Fruit fly (Drosophila melanogaster) whole organism, embryonic: ENCODE data around the gene Hsp67Ba.

Source experiments
- Bteb2 ChIP-seq: fragments of 200-800 bp; sonication (Bioruptor generic); optimal IDR thresholded peaks from 2 replicates; lab custom pipeline; 2016; ENCODE audit warnings: missing biosample characterization, missing genetic modification characterization
- CG10654 ChIP-seq: fragments of 200-800 bp; sonication (Bioruptor generic); optimal IDR thresholded peaks from 2 replicates; lab custom pipeline; 2016; ENCODE audit warnings: missing biosample characterization, missing genetic modification characterization
- CG11093 ChIP-seq: fragments of 200-800 bp; sonication (Bioruptor generic); IDR thresholded peaks from 3 replicates; pipeline ENCODE4 v1.3.6; 2022; ENCODE audit warnings: missing biosample characterization, missing genetic modification characterization
- CG12071 ChIP-seq: fragments of 200-800 bp; sonication (Bioruptor generic); optimal IDR thresholded peaks from 3 replicates; lab custom pipeline; 2018; ENCODE audit warnings: missing biosample characterization, mild to moderate bottlenecking, missing genetic modification characterization
- CG12299 ChIP-seq: fragments of 200-800 bp; sonication (Bioruptor generic); optimal IDR thresholded peaks from 2 replicates; lab custom pipeline; 2018; ENCODE audit warnings: missing biosample characterization, mild to moderate bottlenecking, missing genetic modification characterization
- CG12942 ChIP-seq: fragments of 200-800 bp; sonication (Bioruptor generic); optimal IDR thresholded peaks from 3 replicates; lab custom pipeline; 2016; ENCODE audit warnings: missing biosample characterization, missing genetic modification characterization
- CG15011 ChIP-seq: fragments of 200-800 bp; sonication (Bioruptor generic); optimal IDR thresholded peaks from 3 replicates; lab custom pipeline; 2018; ENCODE audit warnings: missing biosample characterization, mild to moderate bottlenecking, missing genetic modification characterization
- CG1603 ChIP-seq: fragments of 200-800 bp; sonication (Bioruptor generic); optimal IDR thresholded peaks from 2 replicates; lab custom pipeline; 2019; ENCODE audit warnings: missing biosample characterization, mild to moderate bottlenecking, missing genetic modification characterization, moderate library complexity
- CG16863 ChIP-seq: fragments of 200-800 bp; sonication (Bioruptor generic); optimal IDR thresholded peaks from 3 replicates; lab custom pipeline; 2016; ENCODE audit warnings: missing biosample characterization, missing genetic modification characterization
- CG17385 ChIP-seq: fragments of 200-800 bp; sonication (Bioruptor generic); optimal IDR thresholded peaks from 3 replicates; lab custom pipeline; 2018; ENCODE audit warnings: missing biosample characterization, mild to moderate bottlenecking, missing genetic modification characterization
- CG17829 ChIP-seq: fragments of 200-800 bp; optimal IDR thresholded peaks from 2 replicates; lab custom pipeline; 2019; ENCODE audit warnings: missing biosample characterization, mild to moderate bottlenecking, missing genetic modification characterization, moderate library complexity
- CG1832 ChIP-seq: fragments of 200-800 bp; sonication (Bioruptor generic); optimal IDR thresholded peaks from 2 replicates; lab custom pipeline; 2017; ENCODE audit warnings: missing biosample characterization, mild to moderate bottlenecking, missing genetic modification characterization, inconsistent platforms
- CG2199 ChIP-seq: fragments of 200-800 bp; sonication (Bioruptor generic); IDR thresholded peaks from 3 replicates; pipeline ENCODE4 v1.3.6; 2022; ENCODE audit warnings: missing biosample characterization, missing genetic modification characterization
- CG30020 ChIP-seq: fragments of 200-800 bp; optimal IDR thresholded peaks from 2 replicates; lab custom pipeline; 2019; ENCODE audit warnings: missing biosample characterization, mild to moderate bottlenecking, missing genetic modification characterization, moderate library complexity
- CG3281 ChIP-seq: fragments of 200-800 bp; sonication (Bioruptor generic); optimal IDR thresholded peaks from 3 replicates; lab custom pipeline; 2017; ENCODE audit warnings: missing biosample characterization, mild to moderate bottlenecking, missing genetic modification characterization
- CG6254 ChIP-seq: fragments of 200-800 bp; sonication (Bioruptor generic); optimal IDR thresholded peaks from 3 replicates; lab custom pipeline; 2017; ENCODE audit warnings: mild to moderate bottlenecking, missing biosample characterization, missing genetic modification reagents, missing genetic modification characterization
- CG6689 ChIP-seq: fragments of 200-800 bp; sonication (Bioruptor generic); IDR thresholded peaks from 2 replicates; pipeline ENCODE4 v1.3.6; 2022; ENCODE audit warnings: missing biosample characterization, missing genetic modification characterization
- CG7745 ChIP-seq: fragments of 200-800 bp; sonication (Bioruptor generic); optimal IDR thresholded peaks from 2 replicates; lab custom pipeline; 2018; ENCODE audit warnings: missing biosample characterization, mild to moderate bottlenecking, missing genetic modification characterization, moderate library complexity
- CG7987 ChIP-seq: fragments of 200-800 bp; sonication (Bioruptor generic); optimal IDR thresholded peaks from 2 replicates; lab custom pipeline; 2018; ENCODE audit warnings: missing biosample characterization, mild to moderate bottlenecking, missing genetic modification characterization, moderate library complexity
- CG8281 ChIP-seq: fragments of 200-800 bp; sonication (Bioruptor generic); optimal IDR thresholded peaks from 2 replicates; lab custom pipeline; 2018; ENCODE audit warnings: missing biosample characterization, mild to moderate bottlenecking, missing genetic modification characterization, moderate library complexity
- CG8924 ChIP-seq: fragments of 200-800 bp; optimal IDR thresholded peaks from 3 replicates; lab custom pipeline; 2019; ENCODE audit warnings: missing biosample characterization, mild to moderate bottlenecking, missing genetic modification characterization, moderate library complexity
- CG9215 ChIP-seq: fragments of 200-800 bp; sonication (Bioruptor generic); IDR thresholded peaks from 2 replicates; pipeline ENCODE4 v1.3.6; 2022; ENCODE audit warnings: missing biosample characterization, missing genetic modification characterization
- CG9437 ChIP-seq: fragments of 200-800 bp; sonication (Bioruptor generic); optimal IDR thresholded peaks from 2 replicates; lab custom pipeline; 2018; ENCODE audit warnings: missing biosample characterization, mild to moderate bottlenecking, missing genetic modification characterization
- CG9817 ChIP-seq: fragments of 200-800 bp; sonication (Bioruptor generic); optimal IDR thresholded peaks from 2 replicates; lab custom pipeline; 2018; ENCODE audit warnings: missing biosample characterization, mild to moderate bottlenecking, missing genetic modification characterization, moderate library complexity
- Dbx ChIP-seq: fragments of 200-800 bp; sonication (Bioruptor generic); IDR thresholded peaks from 3 replicates; pipeline ENCODE4 v1.3.6; 2022; ENCODE audit warnings: missing biosample characterization, missing genetic modification characterization
- Dip2 ChIP-seq: fragments of 200-800 bp; sonication (Bioruptor generic); IDR thresholded peaks from 2 replicates; pipeline ENCODE4 v1.3.6; 2022; ENCODE audit warnings: missing biosample characterization, missing genetic modification characterization
- E2f2 ChIP-seq: fragments of 200-800 bp; sonication (Bioruptor generic); IDR thresholded peaks from 2 replicates; pipeline ENCODE4 v1.3.6; 2022; ENCODE audit warnings: missing biosample characterization, missing genetic modification characterization
- Eip74EF ChIP-seq, 2 experiments: fragments of 200-800 bp in 1 of 2; fragments of >200 bp in 1 of 2; sonication (Bioruptor generic) in 1 of 2; optimal IDR thresholded peaks; 2 replicates each; lab custom pipeline; 2017 to 2019; ENCODE audit warnings: missing biosample characterization in 2 of 2, missing genetic modification characterization in 2 of 2, mild to moderate bottlenecking in 1 of 2, moderate library complexity in 1 of 2
- Gug ChIP-seq: fragments of 200-800 bp; sonication (Bioruptor generic); IDR thresholded peaks from 4 replicates; pipeline ENCODE4 v1.3.6; 2022; ENCODE audit warnings: missing biosample characterization, missing genetic modification characterization
- HmgZ ChIP-seq: fragments of 200-800 bp; sonication (Bioruptor generic); optimal IDR thresholded peaks from 2 replicates; lab custom pipeline; 2018; ENCODE audit warnings: missing biosample characterization, mild to moderate bottlenecking, missing genetic modification characterization
- Hmx ChIP-seq: fragments of 200-800 bp; sonication (Bioruptor generic); optimal IDR thresholded peaks from 2 replicates; lab custom pipeline; 2016; ENCODE audit warnings: missing biosample characterization, missing genetic modification characterization
- ac ChIP-seq: fragments of 200-800 bp; sonication (Bioruptor generic); optimal IDR thresholded peaks from 3 replicates; lab custom pipeline; 2017; ENCODE audit warnings: missing biosample characterization, mild to moderate bottlenecking, missing genetic modification characterization
- amos ChIP-seq: fragments of 200-800 bp; sonication (Bioruptor generic); IDR thresholded peaks from 2 replicates; pipeline ENCODE4 v1.3.6; 2022; ENCODE audit warnings: missing biosample characterization, missing genetic modification characterization; ENCODE audit not compliant: partially characterized antibody
- ato ChIP-seq: fragments of 200-800 bp; sonication (Bioruptor generic); IDR thresholded peaks from 2 replicates; pipeline ENCODE4 v1.3.6; 2022; ENCODE audit warnings: missing biosample characterization, missing genetic modification characterization; ENCODE audit not compliant: partially characterized antibody
- bbx ChIP-seq: fragments of 200-800 bp; sonication (Bioruptor generic); IDR thresholded peaks from 2 replicates; pipeline ENCODE4 v1.3.6; 2022; ENCODE audit warnings: missing biosample characterization, missing genetic modification characterization; ENCODE audit not compliant: partially characterized antibody
- br ChIP-seq: fragments of >200 bp; optimal IDR thresholded peaks from 2 replicates; lab custom pipeline; 2017
- chn ChIP-seq: fragments of 200-800 bp; sonication (Bioruptor generic); optimal IDR thresholded peaks from 2 replicates; lab custom pipeline; 2016; ENCODE audit warnings: missing biosample characterization, missing genetic modification characterization
- croc ChIP-seq: fragments of 200-800 bp; sonication (Bioruptor generic); conservative IDR thresholded peaks from 3 replicates; pipeline ENCODE4 v1.3.6; 2022; ENCODE audit warnings: missing biosample characterization, missing genetic modification characterization
- emc ChIP-seq: fragments of 200-800 bp; sonication (Bioruptor generic); optimal IDR thresholded peaks from 2 replicates; lab custom pipeline; 2016; ENCODE audit warnings: missing biosample characterization, missing genetic modification characterization
- gem ChIP-seq: fragments of 200-800 bp; sonication (Bioruptor generic); optimal IDR thresholded peaks from 2 replicates; lab custom pipeline; 2019; ENCODE audit warnings: missing biosample characterization, mild to moderate bottlenecking, missing genetic modification characterization, moderate library complexity
- gro ChIP-seq: fragments of 200-800 bp; sonication (Bioruptor generic); optimal IDR thresholded peaks from 2 replicates; lab custom pipeline; 2016; ENCODE audit warnings: missing biosample characterization, missing genetic modification characterization
- lbe ChIP-seq: fragments of 200-800 bp; sonication (Bioruptor generic); optimal IDR thresholded peaks from 2 replicates; lab custom pipeline; 2016; ENCODE audit warnings: missing biosample characterization, mild to moderate bottlenecking, missing genetic modification characterization
- maf-S ChIP-seq: fragments of 200-800 bp; sonication (Bioruptor generic); optimal IDR thresholded peaks from 2 replicates; lab custom pipeline; 2016; ENCODE audit warnings: missing biosample characterization, missing genetic modification characterization
- mam ChIP-seq: fragments of 200-800 bp; sonication (Bioruptor generic); optimal IDR thresholded peaks from 3 replicates; lab custom pipeline; 2016; ENCODE audit warnings: missing biosample characterization, missing genetic modification characterization
- pum ChIP-seq: fragments of 200-800 bp; sonication (Bioruptor generic); optimal IDR thresholded peaks from 2 replicates; lab custom pipeline; 2016; ENCODE audit warnings: missing biosample characterization, missing genetic modification characterization
- run ChIP-seq: fragments of 200-800 bp; sonication (Bioruptor generic); optimal IDR thresholded peaks from 3 replicates; lab custom pipeline; 2018; ENCODE audit warnings: missing biosample characterization, mild to moderate bottlenecking, missing genetic modification characterization
- sim ChIP-seq: fragments of 200-800 bp; sonication (Bioruptor generic); IDR thresholded peaks from 2 replicates; pipeline ENCODE4 v1.3.6; 2022; ENCODE audit warnings: missing biosample characterization, missing genetic modification characterization
- tgo ChIP-seq: fragments of 200-800 bp; sonication (Bioruptor generic); IDR thresholded peaks from 3 replicates; pipeline ENCODE4 v1.3.6; 2022; ENCODE audit warnings: missing biosample characterization, missing genetic modification characterization
- tio ChIP-seq: fragments of 200-800 bp; sonication (Bioruptor generic); optimal IDR thresholded peaks from 2 replicates; lab custom pipeline; 2017; ENCODE audit warnings: missing biosample characterization, missing genetic modification characterization, inconsistent platforms
- twi ChIP-seq: fragments of 200-800 bp; optimal IDR thresholded peaks from 2 replicates; lab custom pipeline; 2019; ENCODE audit warnings: missing biosample characterization, mild to moderate bottlenecking, missing genetic modification characterization, moderate library complexity

The Hsp67Ba gene

dm6 chr3L:9399013-9399750, 19.8 kb upstream of the Hsp67Ba start, which contains the start of gene CG4080 (continued):
- TF ChIP-seq maf-S (GFP tag; lab: Kevin White, UChicago): no peak
- TF ChIP-seq CG9817 (tag; lab: Kevin White, UChicago): no peak
- peak; percentile 55 for TF ChIP-seq CG1603 (tag; lab: Kevin White, UChicago)
- no peak for TF ChIP-seq CG12942
- TF ChIP-seq CG8281 (tag; lab: Kevin White, UChicago): no peak
- peak; percentile 63 for TF ChIP-seq lbe (GFP tag; lab: Kevin White, UChicago)
- TF ChIP-seq bbx (GFP tag; lab: Robert Waterston, UW): peak; percentile 72
- TF ChIP-seq twi (tag; lab: Kevin White, UChicago): peak; percentile 29
- TF ChIP-seq CG3281 (GFP tag; lab: Kevin White, UChicago): no peak
- TF ChIP-seq emc: no peak
- TF ChIP-seq sim (GFP tag; lab: Robert Waterston, UW): no peak
- no peak for TF ChIP-seq CG9215 (GFP tag; lab: Robert Waterston, UW)
- TF ChIP-seq Gug: no peak
- TF ChIP-seq pum: no peak
- no peak for TF ChIP-seq Dip2 (GFP tag; lab: Robert Waterston, UW)
- peak; percentile 54 for TF ChIP-seq CG9437 (GFP tag; lab: Kevin White, UChicago)
- TF ChIP-seq CG12071 (GFP tag; lab: Kevin White, UChicago): no peak
- no peak for TF ChIP-seq croc (GFP tag; lab: Robert Waterston, UW)
- TF ChIP-seq br: no peak
- no peak for TF ChIP-seq CG7745 (tag; lab: Kevin White, UChicago)
- no peak for TF ChIP-seq Eip74EF (GFP tag; optimal IDR thresholded peaks at IDR 0.05; lab: Kevin White, UChicago)
- peak; percentile 10 for TF ChIP-seq CG12299 (tag; lab: Kevin White, UChicago)
- TF ChIP-seq CG8924: peak; percentile 84
- TF ChIP-seq CG2199 (GFP tag; lab: Robert Waterston, UW): no peak
- peak; percentile 9 for TF ChIP-seq Hmx
- TF ChIP-seq chn (GFP tag; lab: Kevin White, UChicago): peak; percentile 32
- TF ChIP-seq CG15011: no peak
- peak; percentile 8 for TF ChIP-seq CG17385 (GFP tag; lab: Kevin White, UChicago)
- no peak for TF ChIP-seq CG10654 (GFP tag; lab: Kevin White, UChicago)
- 0 out of 2 replicates have a peak, but pooled peaks have one; percentile 14 for TF ChIP-seq ato (GFP tag; lab: Robert Waterston, UW)
- TF ChIP-seq mam (GFP tag; lab: Kevin White, UChicago): no peak
- TF ChIP-seq ac: no peak
- TF ChIP-seq CG17829: peak; percentile 57
- TF ChIP-seq Dbx (GFP tag; lab: Robert Waterston, UW): peak; percentile 29; the same call in 1 of the 3 replicates
- TF ChIP-seq run: no peak
- no peak for TF ChIP-seq CG1832 (GFP tag; lab: Kevin White, UChicago)
- 0 out of 2 replicates have a peak, but pooled peaks have one; percentile 18 for TF ChIP-seq CG6689 (GFP tag; lab: Robert Waterston, UW)
- TF ChIP-seq CG16863 (GFP tag; lab: Kevin White, UChicago): no peak
- peak; percentile 60 for TF ChIP-seq CG30020
- no peak for TF ChIP-seq tio (GFP tag; lab: Kevin White, UChicago)
- no peak for TF ChIP-seq Bteb2 (GFP tag; lab: Kevin White, UChicago)
- peak; percentile 76; the same call in 1 of the 2 replicates for TF ChIP-seq amos
- no peak for TF ChIP-seq gro (GFP tag; lab: Kevin White, UChicago)
- no peak for TF ChIP-seq CG6254 (GFP tag; lab: Kevin White, UChicago)
- peak; percentile 34 for TF ChIP-seq gem (tag; lab: Kevin White, UChicago)
- peak; percentile 29; the same call in 1 of the 2 replicates for TF ChIP-seq E2f2 (GFP tag; lab: Robert Waterston, UW)
- no peak for TF ChIP-seq tgo (GFP tag; lab: Robert Waterston, UW)
- TF ChIP-seq CG11093 (GFP tag; lab: Robert Waterston, UW): no peak
- TF ChIP-seq HmgZ: peak; percentile 63
- peak; percentile 25 for TF ChIP-seq CG7987
